Worm (Caenorhabditis elegans): ENCODE measurements around the gene C28A5.6.

- no peak for TF ChIP-seq snpc-4 (GFP tag; optimal IDR thresholded peaks at IDR 0.05)
- TF ChIP-seq snpc-4 (tag; optimal IDR thresholded peaks at IDR 0.05), result no peak
- TF ChIP-seq unc-62 (GFP tag; optimal IDR thresholded peaks at IDR 0.05), result no peak
- TF ChIP-seq zfh-2 (GFP tag; conservative IDR thresholded peaks at IDR 0.05), result no peak
- no peak for TF ChIP-seq ztf-25 (GFP tag; IDR thresholded peaks at IDR 0.05)
- TF ChIP-seq ama-1 (optimal IDR thresholded peaks at IDR 0.05), result no peak
- no peak for TF ChIP-seq ama-1 (GFP tag; optimal IDR thresholded peaks at IDR 0.05)
- no peak for TF ChIP-seq hsf-1 (GFP tag; IDR thresholded peaks at IDR 0.05)
- no peak for TF ChIP-seq pha-4 (tag; optimal IDR thresholded peaks at IDR 0.05)
- TF ChIP-seq F39B2.1 (GFP tag; IDR thresholded peaks at IDR 0.05), result no peak
- no peak for TF ChIP-seq K12H6.12 (tag; optimal IDR thresholded peaks at IDR 0.05)
- no peak for TF ChIP-seq hlh-26 (GFP tag; conservative IDR thresholded peaks at IDR 0.05)
These were observed 14.2 kb downstream of the C28A5.6 start, which contains the start of gene R07E5.11 for ce11 chrIII:4415135-4415534.
